Fruit fly (Drosophila melanogaster) whole organism: ENCODE results near the gene Ir62a.

Source experiments
- CG8478 ChIP-seq: fragments of >200 bp; optimal IDR thresholded peaks from 2 replicates; lab custom pipeline; 2018; ENCODE audit warnings: inconsistent platforms
- Dll ChIP-seq: fragments of >200 bp; optimal IDR thresholded peaks from 2 replicates; lab custom pipeline; 2017
- EcR ChIP-seq, 2 experiments: fragments of >200 bp; optimal IDR thresholded peaks; 2 replicates each; lab custom pipeline; 2017; ENCODE audit warnings: missing biosample characterization in 2 of 2, missing genetic modification characterization in 2 of 2, missing genetic modification reagents in 2 of 2
- pan ChIP-seq: fragments of >200 bp; optimal IDR thresholded peaks from 2 replicates; lab custom pipeline; 2017
- psq ChIP-seq: fragments of >200 bp; optimal IDR thresholded peaks from 2 replicates; lab custom pipeline; 2017
- usp ChIP-seq: fragments of >200 bp; optimal IDR thresholded peaks from 2 replicates; lab custom pipeline; 2017; ENCODE audit warnings: missing biosample characterization, missing genetic modification characterization, mixed read lengths

dm6 chr3L:1553193-1553592, 22.1 kb upstream of the Ir62a start, which contains the start of gene Pcyt2:
- TF ChIP-seq pan (lab: Kevin White, UChicago) (no peak), psq (lab: Kevin White, UChicago) (no peak), Dll (lab: Kevin White, UChicago) (no peak), CG8478 (no peak), EcR (GFP tag; optimal IDR thresholded peaks at IDR 0.05; lab: Kevin White, UChicago) (no peak), usp (GFP tag; lab: Kevin White, UChicago) (no peak)
